Fruit fly (Drosophila melanogaster): Measurements from ENCODE around the gene CG9705.
A peak's percentile ranks its signal among the peaks of the same experiment; 100 is the strongest.

Gene CG9705

dm6 chr3L:16782218-16782763 lies 2.4 kb downstream of the CG9705 start:
- no peak for TF ChIP-seq dl (GFP tag; optimal IDR thresholded peaks at IDR 0.05; ENCODE audit: insufficient read depth in 1 of 2, partially characterized antibody in 2 of 2)
- TF ChIP-seq Mio (GFP tag; optimal IDR thresholded peaks at IDR 0.05), result no peak
- peak; percentile 85 for TF ChIP-seq Sp1 (GFP tag; optimal IDR thresholded peaks at IDR 0.05)
- TF ChIP-seq dsf (GFP tag; optimal IDR thresholded peaks at IDR 0.05; ENCODE audit: borderline replicate concordance), result peak; percentile 1
- TF ChIP-seq sv (GFP tag; optimal IDR thresholded peaks at IDR 0.05), result no peak
- TF ChIP-seq Abd-B (GFP tag; optimal IDR thresholded peaks at IDR 0.05), result no peak
- no peak for TF ChIP-seq brk (GFP tag; optimal IDR thresholded peaks at IDR 0.05)
- TF ChIP-seq ey (GFP tag; optimal IDR thresholded peaks at IDR 0.05), result peak; percentile 89
- peak; percentile 60 for TF ChIP-seq CG32264 (GFP tag; optimal IDR thresholded peaks at IDR 0.05)
- no peak for TF ChIP-seq tai (GFP tag; optimal IDR thresholded peaks at IDR 0.05)
- no peak for TF ChIP-seq Dfd (GFP tag; optimal IDR thresholded peaks at IDR 0.05)
- TF ChIP-seq Vsx2 (GFP tag; optimal IDR thresholded peaks at IDR 0.05; ENCODE audit: partially characterized antibody), result no peak
- no peak for TF ChIP-seq Dif (GFP tag; optimal IDR thresholded peaks at IDR 0.05; ENCODE audit: partially characterized antibody)
- no peak for TF ChIP-seq pan (optimal IDR thresholded peaks at IDR 0.05)
- peak; percentile 78 for TF ChIP-seq woc (GFP tag; optimal IDR thresholded peaks at IDR 0.05)
- TF ChIP-seq GATAd (GFP tag; optimal IDR thresholded peaks at IDR 0.05), result no peak
- TF ChIP-seq HLH106 (tag; optimal IDR thresholded peaks at IDR 0.05), result peak; percentile 80
- no peak for TF ChIP-seq jim (GFP tag; optimal IDR thresholded peaks at IDR 0.05)
- TF ChIP-seq usp (GFP tag; optimal IDR thresholded peaks at IDR 0.05), result no peak
- no peak for TF ChIP-seq br (GFP tag; optimal IDR thresholded peaks at IDR 0.05)
- no peak for TF ChIP-seq CrebA (GFP tag; optimal IDR thresholded peaks at IDR 0.05; ENCODE audit: borderline replicate concordance)
- peak; percentile 81 for TF ChIP-seq psq (GFP tag; optimal IDR thresholded peaks at IDR 0.05)
- TF ChIP-seq dmrt93B (GFP tag; optimal IDR thresholded peaks at IDR 0.05), result no peak
- TF ChIP-seq sage (GFP tag; optimal IDR thresholded peaks at IDR 0.05), result peak; percentile 79
- no peak for TF ChIP-seq N (GFP tag; optimal IDR thresholded peaks at IDR 0.05)
- TF ChIP-seq CG9705 (GFP tag; optimal IDR thresholded peaks at IDR 0.05), result peak; percentile 67
- peak; percentile 67 for TF ChIP-seq Jra (GFP tag; optimal IDR thresholded peaks at IDR 0.05)
- peak; percentile 94 for TF ChIP-seq h (GFP tag; optimal IDR thresholded peaks at IDR 0.05)
- peak; percentile 92 for TF ChIP-seq fru (GFP tag; optimal IDR thresholded peaks at IDR 0.05)
- TF ChIP-seq Hr83 (GFP tag; optimal IDR thresholded peaks at IDR 0.05; ENCODE audit: poor library complexity, severe bottlenecking), result peak; percentile 76
- TF ChIP-seq Hr78 (GFP tag; optimal IDR thresholded peaks at IDR 0.05), result no peak
- no peak for TF ChIP-seq Myc (optimal IDR thresholded peaks at IDR 0.05)
- TF ChIP-seq lola (GFP tag; optimal IDR thresholded peaks at IDR 0.05), result no peak
- peak; percentile 92 for TF ChIP-seq rgr (GFP tag; optimal IDR thresholded peaks at IDR 0.05)
- peak; percentile 41 to 93 for TF ChIP-seq foxo (GFP tag; optimal IDR thresholded peaks at IDR 0.05)
- TF ChIP-seq Hnf4 (GFP tag; optimal IDR thresholded peaks at IDR 0.05), result no peak
- TF ChIP-seq OdsH (GFP tag; optimal IDR thresholded peaks at IDR 0.05), result peak; percentile 93
- TF ChIP-seq Rel (GFP tag; optimal IDR thresholded peaks at IDR 0.05), result no peak
- TF ChIP-seq Rel (tag; optimal IDR thresholded peaks at IDR 0.05), result peak; percentile 90

- TF ChIP-seq Myc (optimal IDR thresholded peaks at IDR 0.05), result peak; percentile 42
- TF ChIP-seq rgr (GFP tag; optimal IDR thresholded peaks at IDR 0.05), result no peak
These were observed 2.9 kb downstream of the CG9705 start, which contains the start of gene CG9706 for dm6 chr3L:16782789-16783188. CG9706 (plus strand) TSS chr3L:16783010.

dm6 chr3L:16786728-16787127 lies 6.8 kb downstream of the CG9705 start, which contains the start of gene eIF3e:
eIF3e (minus strand) TSS chr3L:16786941.
- TF ChIP-seq Hr78 (GFP tag; optimal IDR thresholded peaks at IDR 0.05) (no peak), Jra (GFP tag; optimal IDR thresholded peaks at IDR 0.05) (no peak), usp (GFP tag; optimal IDR thresholded peaks at IDR 0.05) (no peak), Hr83 (GFP tag; optimal IDR thresholded peaks at IDR 0.05; ENCODE audit: poor library complexity, severe bottlenecking) (no peak), HLH106 (tag; optimal IDR thresholded peaks at IDR 0.05) (no peak), br (GFP tag; optimal IDR thresholded peaks at IDR 0.05) (no peak), dsf (GFP tag; optimal IDR thresholded peaks at IDR 0.05; ENCODE audit: borderline replicate concordance) (no peak), CG32264 (GFP tag; optimal IDR thresholded peaks at IDR 0.05) (no peak), N (GFP tag; optimal IDR thresholded peaks at IDR 0.05) (no peak), sage (GFP tag; optimal IDR thresholded peaks at IDR 0.05) (no peak), Rel (GFP tag; optimal IDR thresholded peaks at IDR 0.05) (no peak), Rel (tag; optimal IDR thresholded peaks at IDR 0.05) (no peak), sv (GFP tag; optimal IDR thresholded peaks at IDR 0.05) (no peak), rgr (GFP tag; optimal IDR thresholded peaks at IDR 0.05) (no peak), Dif (GFP tag; optimal IDR thresholded peaks at IDR 0.05; ENCODE audit: partially characterized antibody) (no peak), pan (optimal IDR thresholded peaks at IDR 0.05) (no peak), jim (GFP tag; optimal IDR thresholded peaks at IDR 0.05) (no peak), psq (GFP tag; optimal IDR thresholded peaks at IDR 0.05) (no peak)
